Fruit fly (Drosophila melanogaster) whole organism, embryonic: ENCODE data around the gene Arpc2.

Experiments used
- CG11560 ChIP-seq: fragments of 200-800 bp; sonication (Bioruptor generic); IDR thresholded peaks from 3 replicates; pipeline ENCODE4 v1.3.6; 2022; ENCODE audit warnings: missing biosample characterization, missing genetic modification characterization
- CG3407 ChIP-seq: fragments of 200-800 bp; sonication (Bioruptor generic); optimal IDR thresholded peaks from 2 replicates; lab custom pipeline; 2018; ENCODE audit warnings: missing biosample characterization, mild to moderate bottlenecking, missing genetic modification characterization
- ci ChIP-seq: fragments of 200-800 bp; sonication (Bioruptor generic); IDR thresholded peaks from 3 replicates; pipeline ENCODE4 v1.3.6; 2022; ENCODE audit warnings: missing biosample characterization, missing genetic modification characterization
- zf30C ChIP-seq: fragments of 200-800 bp; sonication (Bioruptor generic); optimal IDR thresholded peaks from 3 replicates; lab custom pipeline; 2018; ENCODE audit warnings: missing biosample characterization, mild to moderate bottlenecking, missing genetic modification characterization

- TF ChIP-seq zf30C (GFP tag; lab: Kevin White, UChicago) (no peak), CG3407 (GFP tag; lab: Kevin White, UChicago) (no peak), ci (GFP tag; lab: Robert Waterston, UW) (no peak), CG11560 (no peak)
Observed at dm6 chr2L:20370151-20370550, 46.7 kb upstream of the Arpc2 start.
